Worm (Caenorhabditis elegans) whole organism, L2 larva: ENCODE results near the gene pct-1.

Source experiments
- R02D3.7 ChIP-seq: fragments of 150-350 bp; optimal IDR thresholded peaks from 2 replicates; lab custom pipeline; 2014; ENCODE audit warnings: missing biosample characterization, missing genetic modification characterization
- dmd-4 ChIP-seq: sonication (generic microtip); optimal IDR thresholded peaks from 2 replicates; lab custom pipeline; 2017; ENCODE audit warnings: missing biosample characterization, missing genetic modification characterization
- egl-27 ChIP-seq: sonication (generic microtip); optimal IDR thresholded peaks from 3 replicates; lab custom pipeline; 2017; ENCODE audit warnings: missing biosample characterization, missing genetic modification reagents, missing genetic modification characterization
- elt-3 ChIP-seq: sonication (generic microtip); optimal IDR thresholded peaks from 2 replicates; lab custom pipeline; 2017; ENCODE audit warnings: missing biosample characterization, missing genetic modification characterization
- fos-1 ChIP-seq: fragments of 150-350 bp; optimal IDR thresholded peaks from 2 replicates; lab custom pipeline; 2014; ENCODE audit warnings: missing biosample characterization, missing genetic modification characterization
- lin-13 ChIP-seq: fragments of 150-350 bp; optimal IDR thresholded peaks from 2 replicates; lab custom pipeline; 2014; ENCODE audit warnings: missing biosample characterization, missing genetic modification reagents, missing genetic modification characterization
- lin-39 ChIP-seq: fragments of 150-350 bp; optimal IDR thresholded peaks from 2 replicates; lab custom pipeline; 2014; ENCODE audit warnings: missing biosample characterization, missing genetic modification reagents, missing genetic modification characterization
- nhr-237 ChIP-seq: fragments of 150-350 bp; optimal IDR thresholded peaks from 2 replicates; lab custom pipeline; 2014; ENCODE audit warnings: missing biosample characterization, missing genetic modification characterization
- nhr-77 ChIP-seq: fragments of 150-350 bp; optimal IDR thresholded peaks from 2 replicates; lab custom pipeline; 2014; ENCODE audit warnings: missing biosample characterization, missing genetic modification characterization
- skn-1 ChIP-seq: sonication (generic microtip); optimal IDR thresholded peaks from 2 replicates; lab custom pipeline; 2017; ENCODE audit warnings: missing biosample characterization, missing genetic modification characterization
- unc-39 ChIP-seq: fragments of 150-350 bp; optimal IDR thresholded peaks from 2 replicates; lab custom pipeline; 2014; ENCODE audit warnings: missing biosample characterization, missing genetic modification characterization
- unc-62 ChIP-seq: fragments of 150-350 bp; optimal IDR thresholded peaks from 2 replicates; lab custom pipeline; 2014; ENCODE audit warnings: missing biosample characterization, missing genetic modification reagents, missing genetic modification characterization

- TF ChIP-seq unc-62 (no peak), nhr-77 (no peak), nhr-237 (tag; lab: Kevin White, UChicago) (no peak), skn-1 (tag; lab: Kevin White, UChicago) (no peak), egl-27 (no peak), lin-39 (tag; lab: Kevin White, UChicago) (no peak), R02D3.7 (tag; lab: Kevin White, UChicago) (no peak), dmd-4 (tag; lab: Kevin White, UChicago) (no peak), lin-13 (GFP tag; lab: Kevin White, UChicago) (no peak), unc-39 (tag; lab: Kevin White, UChicago) (no peak), fos-1 (tag; lab: Kevin White, UChicago) (no peak), elt-3 (tag; lab: Kevin White, UChicago) (no peak)
These were observed 46.1 kb upstream of the pct-1 start, which contains the start of the genes ndub-11 and moc-3 for ce11 chrIV:8130131-8130611.
